Worm (Caenorhabditis elegans) whole organism, L2 larva: ENCODE results near the gene irld-39.

ENCODE experiments used
- ama-1 ChIP-seq: fragments of 150-350 bp; optimal IDR thresholded peaks from 2 replicates; lab custom pipeline; 2018; ENCODE audit warnings: inconsistent platforms
- elt-3 ChIP-seq: sonication (generic microtip); optimal IDR thresholded peaks from 2 replicates; lab custom pipeline; 2017; ENCODE audit warnings: missing biosample characterization, missing genetic modification characterization
- lin-11 ChIP-seq: fragments of 150-350 bp; sonication (generic microtip); optimal IDR thresholded peaks from 2 replicates; lab custom pipeline; 2014; ENCODE audit warnings: missing biosample characterization, missing genetic modification characterization, inconsistent platforms, mixed read lengths
- lin-39 ChIP-seq: fragments of 150-350 bp; optimal IDR thresholded peaks from 2 replicates; lab custom pipeline; 2014; ENCODE audit warnings: missing biosample characterization, missing genetic modification reagents, missing genetic modification characterization
- lsy-2 ChIP-seq, 2 experiments: fragments of 150-350 bp in 1 of 2; sonication (generic microtip) in 1 of 2; optimal IDR thresholded peaks; 2 replicates each; lab custom pipeline; 2014 to 2017; ENCODE audit warnings: missing biosample characterization in 2 of 2, missing genetic modification characterization in 2 of 2
- nhr-11 ChIP-seq: fragments of 150-350 bp; optimal IDR thresholded peaks from 2 replicates; lab custom pipeline; 2014; ENCODE audit warnings: missing biosample characterization, missing genetic modification characterization
- nhr-12 ChIP-seq: fragments of 150-350 bp; optimal IDR thresholded peaks from 2 replicates; lab custom pipeline; 2014; ENCODE audit warnings: missing biosample characterization, missing genetic modification characterization
- nhr-237 ChIP-seq: fragments of 150-350 bp; optimal IDR thresholded peaks from 2 replicates; lab custom pipeline; 2014; ENCODE audit warnings: missing biosample characterization, missing genetic modification characterization
- nhr-77 ChIP-seq: fragments of 150-350 bp; optimal IDR thresholded peaks from 2 replicates; lab custom pipeline; 2014; ENCODE audit warnings: missing biosample characterization, missing genetic modification characterization
- peb-1 ChIP-seq: fragments of 150-350 bp; optimal IDR thresholded peaks from 2 replicates; lab custom pipeline; 2014; ENCODE audit warnings: missing biosample characterization, missing genetic modification characterization
- snpc-4 ChIP-seq: fragments of 150-350 bp; optimal IDR thresholded peaks from 2 replicates; lab custom pipeline; 2014; ENCODE audit warnings: missing biosample characterization, missing genetic modification characterization
- unc-55 ChIP-seq: fragments of 150-350 bp; sonication (generic microtip); optimal IDR thresholded peaks from 3 replicates; lab custom pipeline; 2014; ENCODE audit warnings: missing biosample characterization, missing genetic modification reagents, missing genetic modification characterization
- zag-1 ChIP-seq: fragments of 150-350 bp; optimal IDR thresholded peaks from 2 replicates; lab custom pipeline; 2014; ENCODE audit warnings: missing biosample characterization, missing genetic modification characterization
- ztf-4 ChIP-seq: fragments of 150-350 bp; optimal IDR thresholded peaks from 2 replicates; lab custom pipeline; 2014; ENCODE audit warnings: missing biosample characterization, missing genetic modification characterization

- TF ChIP-seq nhr-12: no peak
- TF ChIP-seq nhr-237 (tag; lab: Kevin White, UChicago): no peak
- TF ChIP-seq elt-3: no peak
- TF ChIP-seq zag-1 (tag; lab: Kevin White, UChicago): no peak
- TF ChIP-seq ztf-4 (tag; lab: Kevin White, UChicago): no peak
- no peak for TF ChIP-seq snpc-4 (tag; lab: Kevin White, UChicago)
- TF ChIP-seq nhr-77 (tag; lab: Kevin White, UChicago): no peak
- no peak for TF ChIP-seq lsy-2 (tag; optimal IDR thresholded peaks at IDR 0.05; lab: Kevin White, UChicago)
- no peak for TF ChIP-seq ama-1 (lab: Kevin White, UChicago)
- no peak for TF ChIP-seq peb-1 (tag; lab: Kevin White, UChicago)
- no peak for TF ChIP-seq lin-11 (tag; lab: Kevin White, UChicago)
- no peak for TF ChIP-seq nhr-11 (tag; lab: Kevin White, UChicago)
- TF ChIP-seq unc-55 (GFP tag; lab: Kevin White, UChicago): no peak
- TF ChIP-seq lin-39 (tag; lab: Kevin White, UChicago): no peak
Measured at ce11 chrIV:16277902-16278301, 45.0 kb downstream of the irld-39 start, which contains the start of gene ccch-2.
